Worm (Caenorhabditis elegans) whole organism, early embryonic: ENCODE data around the gene dlg-1.

ENCODE experiments used
- B0310.2 ChIP-seq: sonication (generic microtip); optimal IDR thresholded peaks from 2 replicates; lab custom pipeline; 2016; ENCODE audit warnings: mild to moderate bottlenecking, missing genetic modification characterization, missing compliant biosample characterization
- F13C5.2 ChIP-seq: sonication (generic microtip); optimal IDR thresholded peaks from 2 replicates; lab custom pipeline; 2017; ENCODE audit warnings: mild to moderate bottlenecking, missing genetic modification characterization, inconsistent platforms, missing compliant biosample characterization
- aly-1 ChIP-seq: sonication (generic microtip); optimal IDR thresholded peaks from 2 replicates; lab custom pipeline; 2016; ENCODE audit warnings: missing genetic modification characterization, missing compliant biosample characterization
- ama-1 ChIP-seq: fragments of 150-350 bp; optimal IDR thresholded peaks from 2 replicates; lab custom pipeline; 2014
- ceh-13 ChIP-seq: fragments of 200-800 bp; sonication (Bioruptor generic); optimal IDR thresholded peaks from 2 replicates; lab custom pipeline; 2018; ENCODE audit warnings: mild to moderate bottlenecking, missing genetic modification characterization, missing compliant biosample characterization
- ceh-36 ChIP-seq: sonication (generic microtip); optimal IDR thresholded peaks from 2 replicates; lab custom pipeline; 2016; ENCODE audit warnings: missing genetic modification characterization, inconsistent platforms, missing compliant biosample characterization
- ets-7 ChIP-seq: sonication (generic microtip); optimal IDR thresholded peaks from 2 replicates; lab custom pipeline; 2016; ENCODE audit warnings: missing genotype, missing genetic modification characterization, missing compliant biosample characterization
- flt-1 ChIP-seq: fragments of 200-800 bp; sonication (Bioruptor generic); IDR thresholded peaks from 2 replicates; pipeline ENCODE4 v1.3.6; 2022; ENCODE audit warnings: missing genetic modification characterization, missing compliant biosample characterization
- hmbx-1 ChIP-seq: sonication (generic microtip); optimal IDR thresholded peaks from 2 replicates; lab custom pipeline; 2016; ENCODE audit warnings: mild to moderate bottlenecking, missing genetic modification characterization, missing compliant biosample characterization
- hnd-1 ChIP-seq: sonication (generic microtip); optimal IDR thresholded peaks from 2 replicates; lab custom pipeline; 2016; ENCODE audit warnings: missing genetic modification characterization, missing compliant biosample characterization
- scrt-1 ChIP-seq: fragments of 200-800 bp; sonication (Bioruptor generic); IDR thresholded peaks from 2 replicates; pipeline ENCODE4 v1.3.6; 2022; ENCODE audit warnings: missing genetic modification characterization, missing compliant biosample characterization
- sea-1 ChIP-seq: fragments of 200-800 bp; sonication (Bioruptor generic); conservative IDR thresholded peaks from 2 replicates; pipeline ENCODE4 v1.3.6; 2022; ENCODE audit warnings: missing genetic modification characterization, missing compliant biosample characterization
- tbx-37 ChIP-seq: fragments of 200-800 bp; sonication (Bioruptor generic); conservative IDR thresholded peaks from 2 replicates; pipeline ENCODE4 v1.3.6; 2022; ENCODE audit warnings: missing genetic modification reagents, missing genetic modification characterization, missing compliant biosample characterization
- tra-4 ChIP-seq: sonication (generic microtip); optimal IDR thresholded peaks from 2 replicates; lab custom pipeline; 2017; ENCODE audit warnings: missing genetic modification characterization, missing compliant biosample characterization

DNA sequence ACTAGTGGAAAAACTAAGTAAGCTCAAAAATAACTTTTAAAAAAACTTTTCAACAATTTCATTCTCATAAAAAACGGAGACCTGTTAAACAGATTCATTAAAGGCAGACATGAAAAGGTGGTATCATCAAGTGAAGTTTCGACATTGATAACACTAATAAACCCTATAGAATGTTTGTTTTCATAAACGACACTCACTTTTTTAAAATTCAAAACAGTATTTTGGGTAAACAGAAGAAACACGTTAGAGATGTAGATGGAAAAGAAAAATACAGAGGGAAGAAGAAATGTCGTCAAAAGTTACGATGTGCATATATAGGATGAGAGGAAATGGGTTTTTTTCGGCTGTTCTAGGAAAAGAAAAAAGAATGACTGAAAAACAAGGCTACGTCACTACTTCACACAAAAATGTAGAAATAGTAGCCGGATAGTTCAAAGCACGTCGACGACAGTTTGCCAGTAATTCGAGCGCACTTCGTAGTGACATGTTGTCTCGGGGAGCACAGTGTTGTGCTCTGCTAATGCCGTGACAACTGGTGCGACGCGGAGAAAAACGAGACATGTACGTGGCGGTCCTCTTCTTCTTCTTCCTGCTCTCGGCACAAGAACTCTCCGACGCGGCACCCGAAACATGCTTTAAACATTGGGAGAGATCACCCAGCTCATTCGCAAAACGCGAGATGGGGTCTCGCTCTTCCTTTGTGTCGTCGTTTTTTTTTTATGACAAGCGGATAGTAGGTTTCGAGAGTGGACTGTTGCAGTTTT lies 29.8 kb downstream of the dlg-1 start:
- TF ChIP-seq hnd-1 (tag; lab: Kevin White, UChicago) = no peak
- no peak for TF ChIP-seq flt-1 (GFP tag; lab: Robert Waterston, UW)
- no peak for TF ChIP-seq ama-1 (lab: Kevin White, UChicago)
- TF ChIP-seq aly-1 (tag; lab: Kevin White, UChicago) = no peak
- TF ChIP-seq F13C5.2 (tag; lab: Kevin White, UChicago) = no peak
- no peak for TF ChIP-seq tbx-37 (GFP tag; lab: Robert Waterston, UW)
- no peak for TF ChIP-seq ets-7 (tag; lab: Kevin White, UChicago)
- no peak for TF ChIP-seq sea-1 (GFP tag; lab: Robert Waterston, UW)
- TF ChIP-seq scrt-1 (GFP tag; lab: Robert Waterston, UW) = no peak
- TF ChIP-seq tra-4 = no peak
- no peak for TF ChIP-seq B0310.2 (tag; lab: Kevin White, UChicago)
- no peak for TF ChIP-seq ceh-13 (GFP tag; lab: Kevin White, UChicago)
- TF ChIP-seq hmbx-1 (tag; lab: Kevin White, UChicago) = no peak
- no peak for TF ChIP-seq ceh-36 (tag; lab: Kevin White, UChicago)
